Worm (Caenorhabditis elegans): ENCODE measurements around the gene Y54G2A.49.

ce11 chrIV:2842162-2842561 lies 10.9 kb downstream of the Y54G2A.49 start, which contains the start of gene clec-84:
- no peak for TF ChIP-seq snpc-4 (tag; optimal IDR thresholded peaks at IDR 0.05)
- TF ChIP-seq skn-1 (tag; optimal IDR thresholded peaks at IDR 0.05), result no peak
- no peak for TF ChIP-seq nhr-77 (tag; optimal IDR thresholded peaks at IDR 0.05)
- no peak for TF ChIP-seq nhr-10 (tag; optimal IDR thresholded peaks at IDR 0.05)
- TF ChIP-seq dmd-4 (tag; optimal IDR thresholded peaks at IDR 0.05), result no peak
- TF ChIP-seq ztf-11 (tag; optimal IDR thresholded peaks at IDR 0.05), result no peak
- TF ChIP-seq lin-13 (GFP tag; optimal IDR thresholded peaks at IDR 0.05), result no peak
- TF ChIP-seq aly-2 (tag; optimal IDR thresholded peaks at IDR 0.05), result no peak
